Worm (Caenorhabditis elegans) whole organism, early embryonic: ENCODE measurements around the gene F15E6.4.

Source experiments
- B0310.2 ChIP-seq: sonication (generic microtip); optimal IDR thresholded peaks from 2 replicates; lab custom pipeline; 2016; ENCODE audit warnings: mild to moderate bottlenecking, missing genetic modification characterization, missing compliant biosample characterization
- F13C5.2 ChIP-seq: sonication (generic microtip); optimal IDR thresholded peaks from 2 replicates; lab custom pipeline; 2017; ENCODE audit warnings: mild to moderate bottlenecking, missing genetic modification characterization, inconsistent platforms, missing compliant biosample characterization
- aly-1 ChIP-seq: sonication (generic microtip); optimal IDR thresholded peaks from 2 replicates; lab custom pipeline; 2016; ENCODE audit warnings: missing genetic modification characterization, missing compliant biosample characterization
- ama-1 ChIP-seq: fragments of 150-350 bp; optimal IDR thresholded peaks from 2 replicates; lab custom pipeline; 2014
- ceh-13 ChIP-seq: fragments of 200-800 bp; sonication (Bioruptor generic); optimal IDR thresholded peaks from 2 replicates; lab custom pipeline; 2018; ENCODE audit warnings: mild to moderate bottlenecking, missing genetic modification characterization, missing compliant biosample characterization
- ceh-36 ChIP-seq: sonication (generic microtip); optimal IDR thresholded peaks from 2 replicates; lab custom pipeline; 2016; ENCODE audit warnings: missing genetic modification characterization, inconsistent platforms, missing compliant biosample characterization
- ets-7 ChIP-seq: sonication (generic microtip); optimal IDR thresholded peaks from 2 replicates; lab custom pipeline; 2016; ENCODE audit warnings: missing genotype, missing genetic modification characterization, missing compliant biosample characterization
- flt-1 ChIP-seq: fragments of 200-800 bp; sonication (Bioruptor generic); IDR thresholded peaks from 2 replicates; pipeline ENCODE4 v1.3.6; 2022; ENCODE audit warnings: missing genetic modification characterization, missing compliant biosample characterization
- hmbx-1 ChIP-seq: sonication (generic microtip); optimal IDR thresholded peaks from 2 replicates; lab custom pipeline; 2016; ENCODE audit warnings: mild to moderate bottlenecking, missing genetic modification characterization, missing compliant biosample characterization
- hmg-4 ChIP-seq: fragments of 200-800 bp; sonication (Bioruptor generic); optimal IDR thresholded peaks from 2 replicates; lab custom pipeline; 2018; ENCODE audit warnings: mild to moderate bottlenecking, missing genetic modification characterization, missing compliant biosample characterization
- hnd-1 ChIP-seq: sonication (generic microtip); optimal IDR thresholded peaks from 2 replicates; lab custom pipeline; 2016; ENCODE audit warnings: missing genetic modification characterization, missing compliant biosample characterization
- pes-1 ChIP-seq: fragments of 200-800 bp; sonication (Bioruptor generic); IDR thresholded peaks from 2 replicates; pipeline ENCODE4 v1.3.6; 2022; ENCODE audit warnings: missing genetic modification reagents, missing genetic modification characterization, missing compliant biosample characterization
- scrt-1 ChIP-seq: fragments of 200-800 bp; sonication (Bioruptor generic); IDR thresholded peaks from 2 replicates; pipeline ENCODE4 v1.3.6; 2022; ENCODE audit warnings: missing genetic modification characterization, missing compliant biosample characterization
- sea-1 ChIP-seq: fragments of 200-800 bp; sonication (Bioruptor generic); conservative IDR thresholded peaks from 2 replicates; pipeline ENCODE4 v1.3.6; 2022; ENCODE audit warnings: missing genetic modification characterization, missing compliant biosample characterization
- tbx-11 ChIP-seq: fragments of 200-800 bp; sonication (Bioruptor generic); IDR thresholded peaks from 2 replicates; pipeline ENCODE4 v1.3.6; 2022; ENCODE audit warnings: missing genetic modification characterization, missing compliant biosample characterization
- tbx-37 ChIP-seq: fragments of 200-800 bp; sonication (Bioruptor generic); conservative IDR thresholded peaks from 2 replicates; pipeline ENCODE4 v1.3.6; 2022; ENCODE audit warnings: missing genetic modification reagents, missing genetic modification characterization, missing compliant biosample characterization
- tra-4 ChIP-seq: sonication (generic microtip); optimal IDR thresholded peaks from 2 replicates; lab custom pipeline; 2017; ENCODE audit warnings: missing genetic modification characterization, missing compliant biosample characterization

Gene F15E6.4

DNA sequence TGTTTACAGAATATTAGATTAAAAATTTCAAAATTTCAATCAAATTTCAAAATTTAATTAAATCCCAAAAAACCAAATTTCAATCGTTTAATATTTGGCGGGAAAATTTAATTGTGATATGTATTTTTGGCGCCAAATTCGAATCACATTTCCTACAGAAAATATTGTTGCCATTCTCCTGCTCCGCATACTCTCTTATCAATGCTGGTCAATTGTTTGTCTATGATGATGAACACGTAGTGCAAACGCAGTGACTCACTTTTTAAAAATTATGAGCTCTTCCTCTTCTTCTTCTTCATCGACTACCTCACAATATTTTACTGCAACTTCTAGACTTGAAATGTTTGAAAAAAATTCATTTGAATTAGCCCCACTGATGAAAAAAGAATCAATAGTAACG is 35.2 kb downstream of the F15E6.4 start, which contains the start of gene trpl-2:
Gene trpl-2, plus strand, starts transcription at position 210 of the 400 bp plus-strand sequence.
- no peak for TF ChIP-seq pes-1
- no peak for TF ChIP-seq aly-1 (tag; lab: Kevin White, UChicago)

DNA sequence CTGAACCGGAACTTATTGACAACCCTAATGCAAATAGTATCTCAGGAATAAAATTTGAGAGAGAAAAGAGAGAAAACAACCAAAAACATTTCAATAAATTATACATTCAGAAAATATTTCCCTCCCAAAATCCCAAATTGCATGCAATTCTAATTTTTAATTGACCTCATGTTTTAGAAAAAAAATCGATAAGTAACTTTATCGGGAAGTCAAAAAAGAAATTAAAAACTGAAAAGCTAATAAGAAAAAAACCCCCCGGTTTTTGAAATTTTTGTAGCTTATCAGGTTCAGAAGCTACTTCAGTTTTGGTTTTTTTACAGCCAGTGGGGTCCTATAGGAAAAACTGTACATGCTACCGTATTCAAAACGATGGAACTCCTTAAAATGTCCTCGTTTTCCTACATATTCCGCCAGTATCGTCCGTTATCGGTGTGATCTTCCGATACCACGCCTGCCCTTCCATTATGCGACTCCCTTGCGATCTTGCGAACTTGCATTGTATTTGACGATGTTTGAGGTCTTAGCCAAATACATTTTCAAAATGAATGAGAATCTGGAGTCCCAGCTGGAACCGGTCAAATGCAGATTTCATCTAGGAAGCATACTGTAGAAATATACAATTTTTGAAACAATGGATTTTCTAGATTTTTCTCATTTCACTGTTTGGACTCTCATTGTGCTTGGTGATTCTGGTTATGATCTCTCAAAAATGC is 45.0 kb downstream of the F15E6.4 start, which contains the start of the genes W03B1.3 and oac-51:
Gene W03B1.3, minus strand, starts transcription at position 101 of the 713 bp plus-strand sequence.
Gene oac-51, plus strand, starts transcription at position 663 of the 713 bp plus-strand sequence.
- TF ChIP-seq tbx-37 (GFP tag; lab: Robert Waterston, UW) = no peak
- no peak for TF ChIP-seq ceh-36 (tag; lab: Kevin White, UChicago)
- TF ChIP-seq hnd-1 (tag; lab: Kevin White, UChicago) = no peak
- no peak for TF ChIP-seq ceh-13 (GFP tag; lab: Kevin White, UChicago)
- no peak for TF ChIP-seq tbx-11 (GFP tag; lab: Robert Waterston, UW)
- TF ChIP-seq F13C5.2 (tag; lab: Kevin White, UChicago) = no peak
- no peak for TF ChIP-seq ama-1 (lab: Kevin White, UChicago)
- no peak for TF ChIP-seq hmg-4
- no peak for TF ChIP-seq hmbx-1 (tag; lab: Kevin White, UChicago)
- TF ChIP-seq flt-1 (GFP tag; lab: Robert Waterston, UW) = no peak
- no peak for TF ChIP-seq scrt-1 (GFP tag; lab: Robert Waterston, UW)
- TF ChIP-seq B0310.2 (tag; lab: Kevin White, UChicago) = no peak
- TF ChIP-seq pes-1 = no peak
- no peak for TF ChIP-seq tra-4
- no peak for TF ChIP-seq ets-7 (tag; lab: Kevin White, UChicago)
- TF ChIP-seq sea-1 (GFP tag; lab: Robert Waterston, UW) = no peak
- no peak for TF ChIP-seq aly-1 (tag; lab: Kevin White, UChicago)

- TF ChIP-seq pes-1 (no peak), aly-1 (tag; lab: Kevin White, UChicago) (no peak), sea-1 (GFP tag; lab: Robert Waterston, UW) (no peak), tbx-37 (GFP tag; lab: Robert Waterston, UW) (no peak), tbx-11 (GFP tag; lab: Robert Waterston, UW) (no peak), hnd-1 (tag; lab: Kevin White, UChicago) (no peak), ets-7 (tag; lab: Kevin White, UChicago) (no peak), F13C5.2 (tag; lab: Kevin White, UChicago) (no peak), ceh-13 (GFP tag; lab: Kevin White, UChicago) (no peak), hmg-4 (no peak), flt-1 (GFP tag; lab: Robert Waterston, UW) (no peak), scrt-1 (GFP tag; lab: Robert Waterston, UW) (no peak), B0310.2 (tag; lab: Kevin White, UChicago) (no peak), ama-1 (lab: Kevin White, UChicago) (no peak), tra-4 (no peak), hmbx-1 (tag; lab: Kevin White, UChicago) (no peak), ceh-36 (tag; lab: Kevin White, UChicago) (no peak)
These were observed 46.9 kb downstream of the F15E6.4 start for ce11 chrIV:4338217-4338616.
